Worm (Caenorhabditis elegans) whole organism, early embryonic: ENCODE results near the gene T28A8.8.

Source experiments
- B0310.2 ChIP-seq: sonication (generic microtip); optimal IDR thresholded peaks from 2 replicates; lab custom pipeline; 2016; ENCODE audit warnings: mild to moderate bottlenecking, missing genetic modification characterization, missing compliant biosample characterization
- aly-1 ChIP-seq: sonication (generic microtip); optimal IDR thresholded peaks from 2 replicates; lab custom pipeline; 2016; ENCODE audit warnings: missing genetic modification characterization, missing compliant biosample characterization
- ama-1 ChIP-seq: fragments of 150-350 bp; optimal IDR thresholded peaks from 2 replicates; lab custom pipeline; 2014
- ceh-13 ChIP-seq: fragments of 200-800 bp; sonication (Bioruptor generic); optimal IDR thresholded peaks from 2 replicates; lab custom pipeline; 2018; ENCODE audit warnings: mild to moderate bottlenecking, missing genetic modification characterization, missing compliant biosample characterization
- ceh-36 ChIP-seq: sonication (generic microtip); optimal IDR thresholded peaks from 2 replicates; lab custom pipeline; 2016; ENCODE audit warnings: missing genetic modification characterization, inconsistent platforms, missing compliant biosample characterization
- ets-7 ChIP-seq: sonication (generic microtip); optimal IDR thresholded peaks from 2 replicates; lab custom pipeline; 2016; ENCODE audit warnings: missing genotype, missing genetic modification characterization, missing compliant biosample characterization
- flt-1 ChIP-seq: fragments of 200-800 bp; sonication (Bioruptor generic); IDR thresholded peaks from 2 replicates; pipeline ENCODE4 v1.3.6; 2022; ENCODE audit warnings: missing genetic modification characterization, missing compliant biosample characterization
- hmbx-1 ChIP-seq: sonication (generic microtip); optimal IDR thresholded peaks from 2 replicates; lab custom pipeline; 2016; ENCODE audit warnings: mild to moderate bottlenecking, missing genetic modification characterization, missing compliant biosample characterization
- pes-1 ChIP-seq: fragments of 200-800 bp; sonication (Bioruptor generic); IDR thresholded peaks from 2 replicates; pipeline ENCODE4 v1.3.6; 2022; ENCODE audit warnings: missing genetic modification reagents, missing genetic modification characterization, missing compliant biosample characterization
- scrt-1 ChIP-seq: fragments of 200-800 bp; sonication (Bioruptor generic); IDR thresholded peaks from 2 replicates; pipeline ENCODE4 v1.3.6; 2022; ENCODE audit warnings: missing genetic modification characterization, missing compliant biosample characterization
- tbx-11 ChIP-seq: fragments of 200-800 bp; sonication (Bioruptor generic); IDR thresholded peaks from 2 replicates; pipeline ENCODE4 v1.3.6; 2022; ENCODE audit warnings: missing genetic modification characterization, missing compliant biosample characterization
- tbx-37 ChIP-seq: fragments of 200-800 bp; sonication (Bioruptor generic); conservative IDR thresholded peaks from 2 replicates; pipeline ENCODE4 v1.3.6; 2022; ENCODE audit warnings: missing genetic modification reagents, missing genetic modification characterization, missing compliant biosample characterization
- tra-4 ChIP-seq: sonication (generic microtip); optimal IDR thresholded peaks from 2 replicates; lab custom pipeline; 2017; ENCODE audit warnings: missing genetic modification characterization, missing compliant biosample characterization

DNA sequence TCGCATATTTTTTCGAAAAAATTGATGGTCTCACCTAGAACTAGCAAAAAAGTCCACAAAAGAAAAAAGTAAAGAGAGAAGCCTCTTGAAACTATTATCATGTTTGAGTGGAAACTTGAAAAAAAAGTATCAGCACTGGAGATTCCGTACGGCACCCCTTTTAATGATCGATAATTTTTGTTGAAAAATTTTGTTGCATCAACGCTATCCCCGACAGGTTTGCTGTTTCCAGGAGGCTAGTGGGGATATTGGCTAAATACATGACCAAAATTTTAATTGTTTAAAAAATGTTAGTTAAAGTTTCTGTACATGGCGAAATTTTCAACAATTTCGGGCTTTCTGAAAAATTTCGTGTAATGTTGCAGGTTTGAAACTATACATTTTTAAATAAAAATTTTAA lies 7.0 kb upstream of the T28A8.8 start, which contains the start of gene T28A8.2:
- no peak for TF ChIP-seq tbx-11 (GFP tag; lab: Robert Waterston, UW)
- no peak for TF ChIP-seq ama-1 (lab: Kevin White, UChicago)
- TF ChIP-seq tbx-37, result no peak
- no peak for TF ChIP-seq ets-7 (tag; lab: Kevin White, UChicago)
- TF ChIP-seq ceh-13, result no peak
- TF ChIP-seq hmbx-1 (tag; lab: Kevin White, UChicago), result no peak
- no peak for TF ChIP-seq scrt-1
- TF ChIP-seq tra-4 (tag; lab: Kevin White, UChicago), result no peak
- no peak for TF ChIP-seq flt-1 (GFP tag; lab: Robert Waterston, UW)
- TF ChIP-seq aly-1 (tag; lab: Kevin White, UChicago), result no peak
- TF ChIP-seq ceh-36 (tag; lab: Kevin White, UChicago), result no peak
- no peak for TF ChIP-seq pes-1 (GFP tag; lab: Robert Waterston, UW)
- TF ChIP-seq B0310.2, result no peak
